Fruit fly (Drosophila melanogaster) whole organism, embryonic: ENCODE results near the gene CG13894.
A peak's percentile ranks its signal among the peaks of the same experiment; 100 is the strongest.

ENCODE experiments used
- Adf1 ChIP-seq: fragments of 200-800 bp; sonication (Bioruptor generic); IDR thresholded peaks from 2 replicates; pipeline ENCODE4 v1.3.6; 2022; ENCODE audit warnings: missing biosample characterization, missing genetic modification characterization
- CG10979 ChIP-seq: fragments of 200-800 bp; sonication (Bioruptor generic); optimal IDR thresholded peaks from 2 replicates; lab custom pipeline; 2018; ENCODE audit warnings: missing biosample characterization, mild to moderate bottlenecking, missing genetic modification characterization, moderate library complexity
- CG11560 ChIP-seq: fragments of 200-800 bp; sonication (Bioruptor generic); IDR thresholded peaks from 3 replicates; pipeline ENCODE4 v1.3.6; 2022; ENCODE audit warnings: missing biosample characterization, missing genetic modification characterization
- CG11695 ChIP-seq: fragments of 200-800 bp; sonication (Bioruptor generic); IDR thresholded peaks from 3 replicates; pipeline ENCODE4 v1.3.6; 2022; ENCODE audit warnings: missing biosample characterization, missing genetic modification characterization
- CG11696 ChIP-seq: fragments of 200-800 bp; sonication (Bioruptor generic); IDR thresholded peaks from 2 replicates; pipeline ENCODE4 v1.3.6; 2022; ENCODE audit warnings: missing biosample characterization, missing genetic modification characterization
- CG12236 ChIP-seq: fragments of 200-800 bp; sonication (Bioruptor generic); optimal IDR thresholded peaks from 2 replicates; lab custom pipeline; 2016; ENCODE audit warnings: missing biosample characterization, missing genetic modification characterization
- CG13296 ChIP-seq: fragments of 200-800 bp; sonication (Bioruptor generic); optimal IDR thresholded peaks from 3 replicates; lab custom pipeline; 2018; ENCODE audit warnings: missing biosample characterization, mild to moderate bottlenecking, missing genetic modification characterization
- CG13424 ChIP-seq: fragments of 200-800 bp; sonication (Bioruptor generic); optimal IDR thresholded peaks from 2 replicates; lab custom pipeline; 2019; ENCODE audit warnings: missing biosample characterization, mild to moderate bottlenecking, missing genetic modification characterization, moderate library complexity
- CG16863 ChIP-seq: fragments of 200-800 bp; sonication (Bioruptor generic); optimal IDR thresholded peaks from 3 replicates; lab custom pipeline; 2016; ENCODE audit warnings: missing biosample characterization, missing genetic modification characterization
- CG17568 ChIP-seq: fragments of 200-800 bp; sonication (Bioruptor generic); optimal IDR thresholded peaks from 2 replicates; lab custom pipeline; 2018; ENCODE audit warnings: missing biosample characterization, mild to moderate bottlenecking, missing genetic modification characterization, moderate library complexity
- CG2120 ChIP-seq: fragments of 200-800 bp; sonication (Bioruptor generic); optimal IDR thresholded peaks from 3 replicates; lab custom pipeline; 2016; ENCODE audit warnings: missing biosample characterization, missing genetic modification characterization
- CG2712 ChIP-seq: fragments of 200-800 bp; optimal IDR thresholded peaks from 3 replicates; lab custom pipeline; 2019; ENCODE audit warnings: missing biosample characterization, mild to moderate bottlenecking, missing genetic modification characterization, moderate library complexity
- CG3163 ChIP-seq: fragments of 200-800 bp; sonication (Bioruptor generic); optimal IDR thresholded peaks from 3 replicates; lab custom pipeline; 2016; ENCODE audit warnings: missing biosample characterization, missing genetic modification characterization
- CG4282 ChIP-seq: fragments of 200-800 bp; sonication (Bioruptor generic); optimal IDR thresholded peaks from 2 replicates; lab custom pipeline; 2016; ENCODE audit warnings: missing biosample characterization, missing genetic modification characterization
- CG43689 ChIP-seq: fragments of 200-800 bp; sonication (Bioruptor generic); IDR thresholded peaks from 2 replicates; pipeline ENCODE4 v1.3.6; 2022; ENCODE audit warnings: missing biosample characterization, missing genetic modification characterization
- D ChIP-seq, 2 experiments: fragments of 200-800 bp in 1 of 2; fragments of >200 bp in 1 of 2; sonication (Bioruptor generic) in 1 of 2; optimal IDR thresholded peaks; 2 replicates in 1 of 2; 3 replicates in 1 of 2; lab custom pipeline; 2017; ENCODE audit warnings: mild to moderate bottlenecking in 1 of 2, missing biosample characterization in 1 of 2, missing genetic modification characterization in 1 of 2, missing genetic modification reagents in 1 of 2
- E2f2 ChIP-seq: fragments of 200-800 bp; sonication (Bioruptor generic); IDR thresholded peaks from 2 replicates; pipeline ENCODE4 v1.3.6; 2022; ENCODE audit warnings: missing biosample characterization, missing genetic modification characterization
- Fer3 ChIP-seq: fragments of 200-800 bp; sonication (Bioruptor generic); optimal IDR thresholded peaks from 2 replicates; lab custom pipeline; 2018; ENCODE audit warnings: missing biosample characterization, mild to moderate bottlenecking, missing genetic modification characterization, moderate library complexity
- HHEX ChIP-seq: fragments of 200-800 bp; sonication (Bioruptor generic); optimal IDR thresholded peaks from 3 replicates; lab custom pipeline; 2017; ENCODE audit warnings: missing biosample characterization, mild to moderate bottlenecking, missing genetic modification characterization, missing genetic modification reagents
- MESR4 ChIP-seq: fragments of 200-800 bp; sonication (Bioruptor generic); optimal IDR thresholded peaks from 2 replicates; lab custom pipeline; 2018; ENCODE audit warnings: missing biosample characterization, mild to moderate bottlenecking, missing genetic modification characterization, moderate library complexity
- MTF-1 ChIP-seq: fragments of 200-800 bp; sonication (Bioruptor generic); optimal IDR thresholded peaks from 2 replicates; lab custom pipeline; 2018; ENCODE audit warnings: missing biosample characterization, mild to moderate bottlenecking, missing genetic modification characterization, borderline replicate concordance
- Med ChIP-seq: fragments of 200-800 bp; sonication (Bioruptor generic); peaks from one replicate; lab custom pipeline; 2016; ENCODE audit warnings: missing biosample characterization, missing genetic modification characterization, mild to moderate bottlenecking, inconsistent platforms, moderate library complexity
- NC2α ChIP-seq: fragments of 200-800 bp; sonication (Bioruptor generic); optimal IDR thresholded peaks from 2 replicates; lab custom pipeline; 2016; ENCODE audit warnings: missing biosample characterization, missing genetic modification characterization
- Opbp ChIP-seq: fragments of 200-800 bp; sonication (Bioruptor generic); IDR thresholded peaks from 3 replicates; pipeline ENCODE4 v1.3.6; 2022; ENCODE audit warnings: missing biosample characterization, missing genetic modification characterization; ENCODE audit not compliant: partially characterized antibody
- Optix ChIP-seq: fragments of 200-800 bp; sonication (Bioruptor generic); IDR thresholded peaks from 3 replicates; pipeline ENCODE4 v1.3.6; 2022; ENCODE audit warnings: missing biosample characterization, missing genetic modification characterization
- Poxn ChIP-seq: fragments of 200-800 bp; sonication (Bioruptor generic); IDR thresholded peaks from 2 replicates; pipeline ENCODE4 v1.3.6; 2022; ENCODE audit warnings: missing biosample characterization, missing genetic modification characterization
- Rx ChIP-seq: fragments of 200-800 bp; sonication (Bioruptor generic); IDR thresholded peaks from 2 replicates; pipeline ENCODE4 v1.3.6; 2022; ENCODE audit warnings: missing biosample characterization, missing genetic modification characterization
- Stat92E ChIP-seq, 3 experiments: fragments of >200 bp in 2 of 3; fragments of 200-800 bp in 1 of 3; sonication (Bioruptor generic) in 1 of 3; optimal IDR thresholded peaks; 2 replicates each; lab custom pipeline; 2017 to 2019; ENCODE audit warnings: missing biosample characterization in 3 of 3, missing genetic modification characterization in 3 of 3, mild to moderate bottlenecking in 1 of 3, moderate library complexity in 1 of 3
- TFAM ChIP-seq: fragments of 200-800 bp; sonication (Bioruptor generic); optimal IDR thresholded peaks from 2 replicates; lab custom pipeline; 2017; ENCODE audit warnings: missing biosample characterization, missing genetic modification characterization, inconsistent platforms
- Trl ChIP-seq, 3 experiments: fragments of >200 bp in 2 of 3; fragments of 200-800 bp in 1 of 3; sonication (Bioruptor generic) in 1 of 3; optimal IDR thresholded peaks; 2 replicates in 1 of 3; 3 replicates in 2 of 3; lab custom pipeline; 2016 to 2017; ENCODE audit warnings: missing biosample characterization in 1 of 3, missing genetic modification characterization in 1 of 3
- aop ChIP-seq: fragments of 200-800 bp; sonication (Bioruptor generic); IDR thresholded peaks from 2 replicates; pipeline ENCODE4 v1.3.6; 2022; ENCODE audit warnings: missing biosample characterization, missing genetic modification characterization
- bsh ChIP-seq, 2 experiments: fragments of 200-800 bp; sonication (Bioruptor generic); optimal IDR thresholded peaks; 2 replicates each; lab custom pipeline; 2017 to 2018; ENCODE audit warnings: mild to moderate bottlenecking in 2 of 2, missing biosample characterization in 2 of 2, missing genetic modification characterization in 2 of 2, moderate library complexity in 1 of 2
- cad ChIP-seq: fragments of >200 bp; optimal IDR thresholded peaks from 2 replicates; lab custom pipeline; 2017; ENCODE audit warnings: missing biosample characterization, missing genetic modification characterization
- cg ChIP-seq: fragments of 200-800 bp; sonication (Bioruptor generic); optimal IDR thresholded peaks from 3 replicates; lab custom pipeline; 2019; ENCODE audit warnings: missing biosample characterization, mild to moderate bottlenecking, missing genetic modification characterization, moderate library complexity
- ems ChIP-seq: fragments of 200-800 bp; sonication (Bioruptor generic); optimal IDR thresholded peaks from 3 replicates; lab custom pipeline; 2016; ENCODE audit warnings: missing biosample characterization, missing genetic modification characterization
- en ChIP-seq: fragments of 200-800 bp; sonication (Bioruptor generic); optimal IDR thresholded peaks from 2 replicates; lab custom pipeline; 2016; ENCODE audit warnings: missing biosample characterization, missing genetic modification characterization
- esg ChIP-seq: fragments of 200-800 bp; sonication (Bioruptor generic); conservative IDR thresholded peaks from 2 replicates; pipeline ENCODE4 v1.3.6; 2022; ENCODE audit warnings: missing biosample characterization, missing genetic modification characterization
- ftz-f1 ChIP-seq: fragments of 200-800 bp; sonication (Bioruptor generic); optimal IDR thresholded peaks from 2 replicates; lab custom pipeline; 2016; ENCODE audit warnings: missing biosample characterization, missing genetic modification characterization
- grn ChIP-seq: fragments of 200-800 bp; sonication (Bioruptor generic); optimal IDR thresholded peaks from 3 replicates; lab custom pipeline; 2017; ENCODE audit warnings: missing biosample characterization, missing genetic modification characterization
- jumu ChIP-seq: fragments of 200-800 bp; sonication (Bioruptor generic); optimal IDR thresholded peaks from 3 replicates; lab custom pipeline; 2016; ENCODE audit warnings: missing biosample characterization, missing genetic modification characterization
- kay ChIP-seq: fragments of 200-800 bp; sonication (Bioruptor generic); optimal IDR thresholded peaks from 2 replicates; lab custom pipeline; 2016; ENCODE audit warnings: missing biosample characterization, missing genetic modification characterization
- ken ChIP-seq: fragments of 200-800 bp; sonication (Bioruptor generic); IDR thresholded peaks from 3 replicates; pipeline ENCODE4 v1.3.6; 2022; ENCODE audit warnings: missing biosample characterization, missing genetic modification characterization
- luna ChIP-seq: fragments of 200-800 bp; sonication (Bioruptor generic); optimal IDR thresholded peaks from 2 replicates; lab custom pipeline; 2016; ENCODE audit warnings: missing biosample characterization, missing genetic modification characterization
- mirr ChIP-seq: fragments of 200-800 bp; sonication (Bioruptor generic); optimal IDR thresholded peaks from 3 replicates; lab custom pipeline; 2018; ENCODE audit warnings: missing biosample characterization, mild to moderate bottlenecking, missing genetic modification characterization
- nom ChIP-seq: fragments of 200-800 bp; sonication (Bioruptor generic); optimal IDR thresholded peaks from 2 replicates; lab custom pipeline; 2017; ENCODE audit warnings: missing biosample characterization, missing genetic modification characterization, mild to moderate bottlenecking, moderate library complexity, missing genetic modification reagents
- row ChIP-seq: fragments of 200-800 bp; sonication (Bioruptor generic); IDR thresholded peaks from 3 replicates; pipeline ENCODE4 v1.3.6; 2022; ENCODE audit warnings: missing biosample characterization, missing genetic modification characterization
- salm ChIP-seq: fragments of 200-800 bp; sonication (Bioruptor generic); optimal IDR thresholded peaks from 2 replicates; lab custom pipeline; 2018; ENCODE audit warnings: missing biosample characterization, mild to moderate bottlenecking, missing genetic modification characterization
- sisA ChIP-seq: fragments of 200-800 bp; sonication (Bioruptor generic); IDR thresholded peaks from 2 replicates; pipeline ENCODE4 v1.3.6; 2022; ENCODE audit warnings: missing biosample characterization, missing genetic modification characterization
- zen ChIP-seq: fragments of 200-800 bp; sonication (Bioruptor generic); optimal IDR thresholded peaks from 3 replicates; lab custom pipeline; 2018; ENCODE audit warnings: missing biosample characterization, mild to moderate bottlenecking, missing genetic modification characterization, moderate library complexity

Gene CG13894

dm6 chr3L:682420-682882, 16.5 kb downstream of the CG13894 start, which contains the start of gene CG3386 (continued):
- TF ChIP-seq Trl (optimal IDR thresholded peaks at IDR 0.05; lab: Kevin White, UChicago) (peak; percentile 65 to 75), Trl (GFP tag; optimal IDR thresholded peaks at IDR 0.05; lab: Kevin White, UChicago) (no peak), Rx (no peak), CG13296 (GFP tag; lab: Kevin White, UChicago) (no peak), D (optimal IDR thresholded peaks at IDR 0.05; lab: Kevin White, UChicago) (no peak), D (GFP tag; optimal IDR thresholded peaks at IDR 0.05; lab: Kevin White, UChicago) (no peak), CG11560 (tag; lab: Robert Waterston, UW) (no peak), zen (tag; lab: Kevin White, UChicago) (peak; percentile 34), TFAM (no peak), Med (GFP tag; lab: Kevin White, UChicago) (peak; percentile 46), nom (GFP tag; lab: Kevin White, UChicago) (peak; percentile 9), CG11696 (GFP tag; lab: Robert Waterston, UW) (peak; percentile 91), Poxn (no peak), aop (GFP tag; lab: Robert Waterston, UW) (peak; percentile 14; the same call in 1 of the 2 replicates), mirr (no peak), CG3163 (peak; percentile 95), cg (GFP tag; lab: Kevin White, UChicago) (peak; percentile 67), jumu (GFP tag; lab: Kevin White, UChicago) (no peak), CG13424 (tag; lab: Kevin White, UChicago) (no peak), esg (GFP tag; lab: Robert Waterston, UW) (no peak), CG16863 (GFP tag; lab: Kevin White, UChicago) (no peak), HHEX (GFP tag; lab: Kevin White, UChicago) (no peak), ems (GFP tag; lab: Kevin White, UChicago) (no peak), CG17568 (GFP tag; lab: Kevin White, UChicago) (no peak)

dm6 chr3L:681793-682369, 17.1 kb downstream of the CG13894 start:
- TF ChIP-seq ftz-f1 (peak; percentile 8), Stat92E (GFP tag; optimal IDR thresholded peaks at IDR 0.05; lab: Kevin White, UChicago) (peak in 1 of 3 experiments; percentile 27), grn (peak; percentile 68), CG10979 (no peak), row (GFP tag; lab: Robert Waterston, UW) (peak; percentile 33; the same call in 2 of the 3 replicates), Fer3 (tag; lab: Kevin White, UChicago) (peak; percentile 24), kay (GFP tag; lab: Kevin White, UChicago) (no peak), cad (GFP tag; lab: Kevin White, UChicago) (peak; percentile 33), bsh (GFP tag; optimal IDR thresholded peaks at IDR 0.05; lab: Kevin White, UChicago) (peak in 1 of 2 experiments; percentile 23), NC2α (GFP tag; lab: Kevin White, UChicago) (no peak), ken (GFP tag; lab: Robert Waterston, UW) (peak; percentile 51; the same call in 1 of the 3 replicates), CG43689 (no peak), Adf1 (GFP tag; lab: Robert Waterston, UW) (no peak), CG4282 (peak; percentile 32), MTF-1 (GFP tag; lab: Kevin White, UChicago) (peak; percentile 42), luna (GFP tag; lab: Kevin White, UChicago) (no peak), CG2712 (tag; lab: Kevin White, UChicago) (peak; percentile 32), CG12236 (GFP tag; lab: Kevin White, UChicago) (no peak), salm (tag; lab: Kevin White, UChicago) (peak; percentile 13), Opbp (GFP tag; lab: Robert Waterston, UW) (peak; percentile 46; the same call in 2 of the 3 replicates), E2f2 (peak; percentile 36; the same call in 1 of the 2 replicates), mirr (peak; percentile 62), en (GFP tag; lab: Kevin White, UChicago) (no peak), Optix (GFP tag; lab: Robert Waterston, UW) (no peak), MESR4 (GFP tag; lab: Kevin White, UChicago) (peak; percentile 82), sisA (GFP tag; lab: Robert Waterston, UW) (no peak), CG2120 (GFP tag; lab: Kevin White, UChicago) (peak; percentile 47), CG11695 (GFP tag; lab: Robert Waterston, UW) (no peak)
